Worm (Caenorhabditis elegans) whole organism, late embryonic: ENCODE measurements around the gene gst-7.

Experiments used
- C38D4.7 ChIP-seq: fragments of 200-800 bp; sonication (Bioruptor generic); optimal IDR thresholded peaks from 2 replicates; lab custom pipeline; 2018; ENCODE audit warnings: mild to moderate bottlenecking, missing genetic modification characterization, moderate library complexity, missing compliant biosample characterization
- ceh-24 ChIP-seq: sonication (generic microtip); optimal IDR thresholded peaks from 2 replicates; lab custom pipeline; 2016; ENCODE audit warnings: mild to moderate bottlenecking, missing genetic modification characterization, missing compliant biosample characterization
- ceh-31 ChIP-seq: sonication (generic microtip); optimal IDR thresholded peaks from 2 replicates; lab custom pipeline; 2016; ENCODE audit warnings: missing genetic modification characterization, missing compliant biosample characterization
- hlh-30 ChIP-seq: sonication (generic microtip); optimal IDR thresholded peaks from 2 replicates; lab custom pipeline; 2017; ENCODE audit warnings: antibody characterized with exemption, missing genetic modification characterization, missing compliant biosample characterization; ENCODE audit not compliant: insufficient read depth
- npax-4 ChIP-seq: sonication (generic microtip); optimal IDR thresholded peaks from 2 replicates; lab custom pipeline; 2016; ENCODE audit warnings: missing genetic modification characterization, missing compliant biosample characterization
- pag-3 ChIP-seq: sonication (generic microtip); optimal IDR thresholded peaks from 2 replicates; lab custom pipeline; 2016; ENCODE audit warnings: missing compliant biosample characterization, missing genetic modification characterization, borderline replicate concordance
- pha-4 ChIP-seq: fragments of 150-350 bp; optimal IDR thresholded peaks from 2 replicates; lab custom pipeline; 2018; ENCODE audit warnings: missing biosample characterization, missing genetic modification reagents, missing genetic modification characterization
- unc-55 ChIP-seq: sonication (generic microtip); optimal IDR thresholded peaks from 2 replicates; lab custom pipeline; 2017; ENCODE audit warnings: missing biosample characterization, missing genetic modification reagents, missing genetic modification characterization
- unc-86 ChIP-seq: sonication (generic microtip); optimal IDR thresholded peaks from 2 replicates; lab custom pipeline; 2016; ENCODE audit warnings: missing genetic modification characterization, missing compliant biosample characterization
- zip-5 ChIP-seq: sonication (generic microtip); optimal IDR thresholded peaks from 2 replicates; lab custom pipeline; 2016; ENCODE audit warnings: missing genetic modification characterization, missing compliant biosample characterization
- ztf-16 ChIP-seq: sonication (generic microtip); optimal IDR thresholded peaks from 2 replicates; lab custom pipeline; 2017; ENCODE audit warnings: missing genetic modification characterization, missing compliant biosample characterization

- no peak for TF ChIP-seq unc-86
- no peak for TF ChIP-seq hlh-30 (tag; lab: Kevin White, UChicago)
- TF ChIP-seq pha-4 (tag; lab: Kevin White, UChicago), result no peak
- no peak for TF ChIP-seq pag-3 (tag; lab: Kevin White, UChicago)
- TF ChIP-seq C38D4.7 (GFP tag; lab: Kevin White, UChicago), result no peak
- TF ChIP-seq ceh-31, result no peak
- no peak for TF ChIP-seq ztf-16 (tag; lab: Kevin White, UChicago)
- TF ChIP-seq npax-4, result no peak
- no peak for TF ChIP-seq ceh-24 (tag; lab: Kevin White, UChicago)
- no peak for TF ChIP-seq zip-5 (tag; lab: Kevin White, UChicago)
- TF ChIP-seq unc-55 (GFP tag; lab: Kevin White, UChicago), result no peak
These were observed 26.4 kb upstream of the gst-7 start for ce11 chrII:4855489-4855888.
